Fruit fly (Drosophila melanogaster) whole organism, wandering third instar larva: ENCODE data around the gene CG45263.

ENCODE experiments used
- CG9705 ChIP-seq: fragments of 200-800 bp; sonication (Bioruptor generic); optimal IDR thresholded peaks from 2 replicates; lab custom pipeline; 2018; ENCODE audit warnings: missing biosample characterization, mild to moderate bottlenecking, missing genetic modification characterization
- Dif ChIP-seq: fragments of 200-275, 200-300 bp; sonication (Bioruptor generic); optimal IDR thresholded peaks from 2 replicates; lab custom pipeline; 2018; ENCODE audit warnings: missing biosample characterization, missing genetic modification characterization; ENCODE audit not compliant: partially characterized antibody
- Hr83 ChIP-seq: fragments of 200-300 bp; sonication (Bioruptor generic); optimal IDR thresholded peaks from 2 replicates; lab custom pipeline; 2016; ENCODE audit warnings: missing biosample characterization, mild to moderate bottlenecking, missing genetic modification characterization, moderate library complexity; ENCODE audit not compliant: poor library complexity, severe bottlenecking
- Myc ChIP-seq: fragments of >200 bp; optimal IDR thresholded peaks from 2 replicates; lab custom pipeline; 2017
- N ChIP-seq: fragments of >200 bp; optimal IDR thresholded peaks from 2 replicates; lab custom pipeline; 2018; ENCODE audit warnings: missing biosample characterization, missing external identifiers, missing genetic modification characterization
- Vsx2 ChIP-seq: fragments of 200-300, 225-300 bp; sonication (Bioruptor generic); optimal IDR thresholded peaks from 2 replicates; lab custom pipeline; 2018; ENCODE audit warnings: missing biosample characterization, missing genetic modification characterization; ENCODE audit not compliant: partially characterized antibody
- dsf ChIP-seq: sonication (Bioruptor generic); optimal IDR thresholded peaks from 2 replicates; lab custom pipeline; 2016; ENCODE audit warnings: missing biosample characterization, missing genetic modification characterization, borderline replicate concordance
- lola ChIP-seq: fragments of >200 bp; optimal IDR thresholded peaks from 2 replicates; lab custom pipeline; 2017; ENCODE audit warnings: missing biosample characterization, missing genetic modification characterization
- psq ChIP-seq: fragments of 200-800 bp; sonication (Bioruptor generic); optimal IDR thresholded peaks from 3 replicates; lab custom pipeline; 2017; ENCODE audit warnings: missing biosample characterization, mild to moderate bottlenecking, missing genetic modification characterization, moderate library complexity
- rgr ChIP-seq: fragments of 200-800 bp; sonication (Bioruptor generic); optimal IDR thresholded peaks from 3 replicates; lab custom pipeline; 2016; ENCODE audit warnings: missing biosample characterization, mild to moderate bottlenecking, missing genetic modification characterization
- usp ChIP-seq: fragments of >200 bp; optimal IDR thresholded peaks from 2 replicates; lab custom pipeline; 2017; ENCODE audit warnings: missing biosample characterization, missing genetic modification characterization

DNA sequence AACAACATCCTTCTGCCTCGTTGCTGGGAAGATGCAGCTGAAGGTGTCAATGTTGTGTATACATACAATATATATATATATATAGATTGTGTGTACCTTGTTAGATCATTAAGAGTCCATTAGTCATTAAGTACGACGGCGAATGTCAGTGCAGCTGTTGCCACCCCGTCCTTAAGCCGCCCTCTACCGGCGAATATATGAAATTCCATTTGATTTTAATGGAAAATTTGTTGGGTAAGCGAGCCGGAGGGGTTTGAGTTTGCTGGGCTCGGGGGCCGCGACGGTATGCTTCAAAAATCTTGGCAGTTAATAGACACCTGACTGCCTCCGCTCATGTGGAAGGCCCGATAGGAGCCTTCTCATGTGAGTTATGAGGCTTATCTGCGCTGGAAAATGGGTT lies 7.2 kb upstream of the CG45263 start:
- TF ChIP-seq psq (GFP tag; lab: Kevin White, UChicago) (no peak), Dif (GFP tag; lab: Kevin White, UChicago) (no peak), Myc (lab: Kevin White, UChicago) (no peak), usp (no peak), lola (GFP tag; lab: Kevin White, UChicago) (no peak), Vsx2 (GFP tag; lab: Kevin White, UChicago) (no peak), dsf (GFP tag; lab: Kevin White, UChicago) (no peak), N (GFP tag; lab: Kevin White, UChicago) (no peak), rgr (GFP tag; lab: Kevin White, UChicago) (no peak), CG9705 (no peak), Hr83 (GFP tag; lab: Kevin White, UChicago) (no peak)
